Fruit fly (Drosophila melanogaster): ENCODE measurements around the gene Cpr65Ax1.

Cpr65Ax1 gene

dm6 chr3L:6184884-6185438 lies 37.2 kb upstream of the Cpr65Ax1 start, which contains the start of the genes D19B and CG43293 (continued):
- TF ChIP-seq ara (GFP tag; IDR thresholded peaks at IDR 0.05): peak; percentile 88
- peak; percentile 86; the same call in 2 of the 3 replicates for TF ChIP-seq CG6175 (GFP tag; IDR thresholded peaks at IDR 0.05)
- peak; percentile 11 for TF ChIP-seq bigmax (GFP tag; optimal IDR thresholded peaks at IDR 0.05)
- peak; percentile 93 for TF ChIP-seq H2.0 (GFP tag; IDR thresholded peaks at IDR 0.05)
- TF ChIP-seq phol (tag; optimal IDR thresholded peaks at IDR 0.05): peak; percentile 81
- peak; percentile 72 for TF ChIP-seq slp2 (GFP tag; optimal IDR thresholded peaks at IDR 0.05)
- no peak for TF ChIP-seq CG14965 (GFP tag; optimal IDR thresholded peaks at IDR 0.05; ENCODE audit: borderline replicate concordance)
- TF ChIP-seq CG15011 (GFP tag; optimal IDR thresholded peaks at IDR 0.05): no peak
- peak; percentile 91 for TF ChIP-seq CG7987 (GFP tag; optimal IDR thresholded peaks at IDR 0.05)
- TF ChIP-seq CG4730 (GFP tag; IDR thresholded peaks at IDR 0.05): peak; percentile 86
- peak; percentile 82 for TF ChIP-seq gsb-n (tag; optimal IDR thresholded peaks at IDR 0.05)
- TF ChIP-seq trem (tag; optimal IDR thresholded peaks at IDR 0.05): peak; percentile 72
- peak; percentile 84 for TF ChIP-seq CG13894 (tag; optimal IDR thresholded peaks at IDR 0.05)
- TF ChIP-seq Dp (GFP tag; optimal IDR thresholded peaks at IDR 0.05): peak; percentile 25
- TF ChIP-seq Bgb (GFP tag; IDR thresholded peaks at IDR 0.05; ENCODE audit: partially characterized antibody): peak; percentile 59; the same call in 1 of the 2 replicates
- TF ChIP-seq Lim3 (GFP tag; IDR thresholded peaks at IDR 0.05): peak; percentile 69
- peak; percentile 93 for TF ChIP-seq lab (GFP tag; optimal IDR thresholded peaks at IDR 0.05)
- peak; percentile 92 for TF ChIP-seq Drgx (GFP tag; IDR thresholded peaks at IDR 0.05)
- TF ChIP-seq CG1233 (GFP tag; optimal IDR thresholded peaks at IDR 0.05): peak; percentile 90
- peak; percentile 58; the same call in 1 of the 2 replicates for TF ChIP-seq CG4360 (GFP tag; IDR thresholded peaks at IDR 0.05)
- TF ChIP-seq CG12744 (GFP tag; optimal IDR thresholded peaks at IDR 0.05): peak; percentile 78
- TF ChIP-seq CG3163 (GFP tag; optimal IDR thresholded peaks at IDR 0.05): peak; percentile 65
- peak; percentile 88 for TF ChIP-seq PHDP (tag; optimal IDR thresholded peaks at IDR 0.05)
- peak; percentile 89 for TF ChIP-seq bcd (GFP tag; optimal IDR thresholded peaks at IDR 0.05)
- peak; percentile 92 for TF ChIP-seq gce (GFP tag; IDR thresholded peaks at IDR 0.05)
- TF ChIP-seq NC2β (GFP tag; optimal IDR thresholded peaks at IDR 0.05): peak; percentile 78
- peak; percentile 87 for TF ChIP-seq sob (GFP tag; IDR thresholded peaks at IDR 0.05)
- peak; percentile 81 for TF ChIP-seq CG17385 (GFP tag; optimal IDR thresholded peaks at IDR 0.05)
- TF ChIP-seq CG12155 (GFP tag; optimal IDR thresholded peaks at IDR 0.05): peak; percentile 100
- peak; percentile 93 for TF ChIP-seq Antp (GFP tag; optimal IDR thresholded peaks at IDR 0.05)
- peak; percentile 92 for TF ChIP-seq MESR4 (GFP tag; optimal IDR thresholded peaks at IDR 0.05)
- no peak for TF ChIP-seq CG14860 (GFP tag; IDR thresholded peaks at IDR 0.05; ENCODE audit: partially characterized antibody)
- TF ChIP-seq CG1647 (GFP tag; optimal IDR thresholded peaks at IDR 0.05): peak; percentile 83
- TF ChIP-seq crp (GFP tag; optimal IDR thresholded peaks at IDR 0.05): peak in 1 of 2 experiments; percentile 38
- no peak for TF ChIP-seq exex (tag; optimal IDR thresholded peaks at IDR 0.05)
- TF ChIP-seq Awh (GFP tag; IDR thresholded peaks at IDR 0.05): peak; percentile 93
- peak; percentile 50 for TF ChIP-seq da (GFP tag; optimal IDR thresholded peaks at IDR 0.05)
- TF ChIP-seq Hsf (GFP tag; optimal IDR thresholded peaks at IDR 0.05): peak; percentile 86
- TF ChIP-seq CG3838 (GFP tag; optimal IDR thresholded peaks at IDR 0.05): peak; percentile 71
- TF ChIP-seq hb (GFP tag; IDR thresholded peaks at IDR 0.05; ENCODE audit: partially characterized antibody): no peak
- peak; percentile 83 for TF ChIP-seq oc (tag; optimal IDR thresholded peaks at IDR 0.05)
- peak; percentile 48 for TF ChIP-seq Hmx (GFP tag; optimal IDR thresholded peaks at IDR 0.05)
- peak; percentile 64 for TF ChIP-seq CG11398 (GFP tag; optimal IDR thresholded peaks at IDR 0.05)
- peak; percentile 85 for TF ChIP-seq CG18262 (tag; optimal IDR thresholded peaks at IDR 0.05)
- peak; percentile 56 for TF ChIP-seq Mes4 (GFP tag; optimal IDR thresholded peaks at IDR 0.05)
- peak; percentile 98 for TF ChIP-seq chinmo (GFP tag; IDR thresholded peaks at IDR 0.05; ENCODE audit: partially characterized antibody)
- peak; percentile 89 for TF ChIP-seq ems (GFP tag; optimal IDR thresholded peaks at IDR 0.05)
- no peak for TF ChIP-seq sqz (GFP tag; optimal IDR thresholded peaks at IDR 0.05)
- no peak for TF ChIP-seq Doc2 (GFP tag; IDR thresholded peaks at IDR 0.05)
- peak; percentile 73 for TF ChIP-seq CG7372 (GFP tag; IDR thresholded peaks at IDR 0.05)
